Worm (Caenorhabditis elegans): Measurements from ENCODE around the gene srd-13.

srd-13 gene

DNA sequence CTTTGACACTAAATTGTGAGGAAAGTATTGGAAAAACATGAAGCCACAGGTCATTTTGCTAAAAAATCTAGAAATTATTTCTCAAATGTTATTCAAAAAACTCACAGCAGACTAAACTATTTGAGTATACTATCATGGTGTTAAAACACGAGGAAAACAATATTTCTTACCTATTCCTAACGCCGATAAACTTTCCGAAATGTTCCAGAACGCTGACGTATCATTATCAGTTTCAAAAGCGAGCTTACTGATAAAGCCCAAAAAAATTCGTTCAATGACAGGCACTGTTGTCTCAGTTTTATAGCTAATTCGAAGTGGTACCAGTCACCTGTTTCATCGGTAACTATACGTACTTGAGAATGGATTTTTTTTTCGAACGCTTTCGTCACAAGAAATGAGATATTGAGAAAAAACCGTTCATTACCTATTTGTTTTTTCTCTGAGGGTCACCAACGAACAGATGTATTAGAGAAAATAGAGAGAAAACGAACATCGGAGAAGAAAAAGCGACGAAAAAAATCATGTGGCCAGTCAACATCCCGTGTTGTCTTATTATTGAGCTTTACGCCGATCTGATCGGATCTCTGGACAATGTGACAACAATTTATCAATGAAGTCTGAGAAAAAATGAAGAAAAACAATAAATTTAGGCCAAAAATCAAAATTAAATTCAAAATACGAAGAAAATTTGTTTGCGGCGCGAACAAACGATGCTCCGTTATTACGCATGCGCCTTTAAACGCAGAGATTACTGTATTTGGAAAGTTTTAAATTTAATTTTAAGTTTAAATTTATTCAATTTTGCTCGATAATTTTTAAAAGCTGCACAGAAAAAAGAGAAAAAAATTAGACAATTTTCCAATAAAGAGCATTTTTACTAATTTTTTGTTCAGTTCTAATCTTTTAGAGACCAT, 30.9 kb upstream of the srd-13 start:
- TF ChIP-seq aly-2 (tag; optimal IDR thresholded peaks at IDR 0.05) (no peak), lin-39 (tag; optimal IDR thresholded peaks at IDR 0.05) (no peak), nhr-11 (tag; optimal IDR thresholded peaks at IDR 0.05) (no peak), lin-11 (tag; optimal IDR thresholded peaks at IDR 0.05) (no peak), nhr-23 (tag; optimal IDR thresholded peaks at IDR 0.05) (no peak), peb-1 (tag; optimal IDR thresholded peaks at IDR 0.05) (no peak), ceh-82 (tag; optimal IDR thresholded peaks at IDR 0.05) (no peak), mdl-1 (tag; optimal IDR thresholded peaks at IDR 0.05) (no peak), ztf-4 (tag; optimal IDR thresholded peaks at IDR 0.05) (no peak), nhr-10 (tag; optimal IDR thresholded peaks at IDR 0.05) (no peak), dmd-4 (tag; optimal IDR thresholded peaks at IDR 0.05) (no peak), nhr-21 (tag; optimal IDR thresholded peaks at IDR 0.05) (no peak), C34F6.9 (tag; optimal IDR thresholded peaks at IDR 0.05) (no peak), snpc-4 (tag; optimal IDR thresholded peaks at IDR 0.05) (no peak), blmp-1 (tag; optimal IDR thresholded peaks at IDR 0.05; ENCODE audit: insufficient read depth) (no peak), zag-1 (tag; optimal IDR thresholded peaks at IDR 0.05) (no peak), sma-3 (GFP tag; optimal IDR thresholded peaks at IDR 0.05) (no peak), elt-3 (tag; optimal IDR thresholded peaks at IDR 0.05) (no peak), elt-1 (tag; optimal IDR thresholded peaks at IDR 0.05) (no peak), skn-1 (tag; optimal IDR thresholded peaks at IDR 0.05) (peak; percentile 82), crh-2 (tag; optimal IDR thresholded peaks at IDR 0.05) (peak; percentile 58), nhr-77 (tag; optimal IDR thresholded peaks at IDR 0.05) (no peak), nhr-129 (tag; optimal IDR thresholded peaks at IDR 0.05) (peak; percentile 19), mbf-1 (tag; optimal IDR thresholded peaks at IDR 0.05) (no peak), ama-1 (optimal IDR thresholded peaks at IDR 0.05) (no peak), nhr-237 (tag; optimal IDR thresholded peaks at IDR 0.05) (no peak), gmeb-1 (tag; optimal IDR thresholded peaks at IDR 0.05) (no peak), fos-1 (tag; optimal IDR thresholded peaks at IDR 0.05) (peak; percentile 56), ztf-1 (GFP tag; conservative IDR thresholded peaks at IDR 0.05) (no peak)

ce11 chrIV:5665353-5665918, 30.0 kb upstream of the srd-13 start:
- TF ChIP-seq fos-1 (tag; optimal IDR thresholded peaks at IDR 0.05), result peak; percentile 69
- peak; percentile 41 for TF ChIP-seq sma-9 (GFP tag; optimal IDR thresholded peaks at IDR 0.05)
- no peak for TF ChIP-seq sma-9 (tag; optimal IDR thresholded peaks at IDR 0.05)
- peak; percentile 78 for TF ChIP-seq unc-55 (GFP tag; optimal IDR thresholded peaks at IDR 0.05)
- no peak for TF ChIP-seq unc-39 (tag; optimal IDR thresholded peaks at IDR 0.05)
- peak; percentile 32 for TF ChIP-seq crh-2 (tag; optimal IDR thresholded peaks at IDR 0.05)
- peak; percentile 4 for TF ChIP-seq lin-13 (GFP tag; optimal IDR thresholded peaks at IDR 0.05)
- peak; percentile 76 for TF ChIP-seq C34F6.9 (tag; optimal IDR thresholded peaks at IDR 0.05)
- TF ChIP-seq blmp-1 (tag; optimal IDR thresholded peaks at IDR 0.05; ENCODE audit: insufficient read depth), result peak; percentile 15
- TF ChIP-seq skn-1 (tag; optimal IDR thresholded peaks at IDR 0.05), result peak; percentile 96
- peak; percentile 87 for TF ChIP-seq nhr-129 (tag; optimal IDR thresholded peaks at IDR 0.05)
- peak; percentile 30 for TF ChIP-seq F13H6.1 (tag; optimal IDR thresholded peaks at IDR 0.05)
- TF ChIP-seq nhr-23 (tag; optimal IDR thresholded peaks at IDR 0.05), result no peak
- TF ChIP-seq mab-5 (tag; optimal IDR thresholded peaks at IDR 0.05), result peak; percentile 18
- peak; percentile 9 for TF ChIP-seq ztf-4 (tag; optimal IDR thresholded peaks at IDR 0.05)
- TF ChIP-seq nhr-25 (tag; optimal IDR thresholded peaks at IDR 0.05), result peak; percentile 72
- TF ChIP-seq peb-1 (tag; optimal IDR thresholded peaks at IDR 0.05), result no peak
- no peak for TF ChIP-seq mdl-1 (tag; optimal IDR thresholded peaks at IDR 0.05)
- TF ChIP-seq Y55F3AM.14 (GFP tag; optimal IDR thresholded peaks at IDR 0.05), result no peak
- peak; percentile 64 for TF ChIP-seq sem-4 (tag; optimal IDR thresholded peaks at IDR 0.05)
- no peak for TF ChIP-seq nhr-6 (tag; optimal IDR thresholded peaks at IDR 0.05)
- no peak for TF ChIP-seq nhr-237 (tag; optimal IDR thresholded peaks at IDR 0.05)
- TF ChIP-seq lsy-2 (tag; optimal IDR thresholded peaks at IDR 0.05), result peak in 1 of 2 experiments; percentile 53
- peak; percentile 25 for TF ChIP-seq ama-1 (optimal IDR thresholded peaks at IDR 0.05)
- TF ChIP-seq nhr-10 (tag; optimal IDR thresholded peaks at IDR 0.05), result no peak
- TF ChIP-seq zag-1 (tag; optimal IDR thresholded peaks at IDR 0.05), result peak; percentile 4
